Worm (Caenorhabditis elegans): ENCODE data around the gene srt-59.

- no peak for TF ChIP-seq F33H1.4 (GFP tag; IDR thresholded peaks at IDR 0.05)
- TF ChIP-seq Y53F4B.3 (GFP tag; IDR thresholded peaks at IDR 0.05), result no peak
- no peak for TF ChIP-seq madf-8 (GFP tag; conservative IDR thresholded peaks at IDR 0.05)
- no peak for TF ChIP-seq dpl-1 (GFP tag; optimal IDR thresholded peaks at IDR 0.05)
- TF ChIP-seq efl-1 (GFP tag; optimal IDR thresholded peaks at IDR 0.05), result no peak
- TF ChIP-seq snpc-4 (GFP tag; optimal IDR thresholded peaks at IDR 0.05), result no peak
- TF ChIP-seq snpc-4 (tag; optimal IDR thresholded peaks at IDR 0.05), result no peak
- TF ChIP-seq snpc-3.4 (tag; optimal IDR thresholded peaks at IDR 0.05), result no peak
- TF ChIP-seq mes-4 (tag; optimal IDR thresholded peaks at IDR 0.05), result no peak
- no peak for TF ChIP-seq ama-1 (optimal IDR thresholded peaks at IDR 0.05)
- no peak for TF ChIP-seq ama-1 (GFP tag; optimal IDR thresholded peaks at IDR 0.05)
- TF ChIP-seq tlf-1 (GFP tag; optimal IDR thresholded peaks at IDR 0.05), result no peak
- TF ChIP-seq attf-6 (GFP tag; IDR thresholded peaks at IDR 0.05), result no peak
- no peak for TF ChIP-seq D2030.7 (GFP tag; IDR thresholded peaks at IDR 0.05)
Observed at ce11 chrIV:560314-560713, 41.2 kb downstream of the srt-59 start.
